Worm (Caenorhabditis elegans): ENCODE measurements around the gene F37A8.5.

DNA sequence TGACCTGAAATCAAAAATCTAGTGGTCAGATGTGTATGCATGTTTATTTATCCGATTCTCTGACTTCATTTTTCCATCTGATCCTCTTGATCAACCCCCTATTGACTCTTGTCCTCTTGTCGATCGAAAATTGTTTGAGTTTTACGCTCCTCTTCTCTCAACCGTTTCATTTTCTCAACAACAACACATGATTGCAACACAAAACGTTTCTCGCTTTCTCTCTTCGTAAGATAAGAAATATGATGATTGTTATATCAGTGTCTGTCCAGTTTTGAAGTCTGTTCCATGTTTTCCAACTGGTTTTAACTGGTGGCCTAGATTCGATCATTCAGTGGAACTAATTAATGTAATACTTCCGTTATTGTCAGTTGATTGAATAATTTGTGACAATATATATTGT is 4.4 kb upstream of the F37A8.5 start:
- TF ChIP-seq flt-1 (GFP tag; IDR thresholded peaks at IDR 0.05) (no peak), med-1 (GFP tag; optimal IDR thresholded peaks at IDR 0.05; ENCODE audit: insufficient read depth) (no peak), tab-1 (GFP tag; IDR thresholded peaks at IDR 0.05) (no peak), ref-1 (GFP tag; conservative IDR thresholded peaks at IDR 0.05) (no peak), ztf-29 (GFP tag; IDR thresholded peaks at IDR 0.05) (no peak), cog-1 (tag; optimal IDR thresholded peaks at IDR 0.05) (no peak)
